Worm (Caenorhabditis elegans): Measurements from ENCODE around the gene sre-4.
A peak's percentile ranks its signal among the peaks of the same experiment; 100 is the strongest.

- TF ChIP-seq him-1 (tag; optimal IDR thresholded peaks at IDR 0.05) (no peak), W03F9.2 (tag; optimal IDR thresholded peaks at IDR 0.05) (peak; percentile 5)
Observed at ce11 chrIV:9733904-9734303, 50.7 kb downstream of the sre-4 start.

Measured in whole organism, L4/young adult.